Fruit fly (Drosophila melanogaster): ENCODE data around the gene MFS18.

The MFS18 gene

DNA sequence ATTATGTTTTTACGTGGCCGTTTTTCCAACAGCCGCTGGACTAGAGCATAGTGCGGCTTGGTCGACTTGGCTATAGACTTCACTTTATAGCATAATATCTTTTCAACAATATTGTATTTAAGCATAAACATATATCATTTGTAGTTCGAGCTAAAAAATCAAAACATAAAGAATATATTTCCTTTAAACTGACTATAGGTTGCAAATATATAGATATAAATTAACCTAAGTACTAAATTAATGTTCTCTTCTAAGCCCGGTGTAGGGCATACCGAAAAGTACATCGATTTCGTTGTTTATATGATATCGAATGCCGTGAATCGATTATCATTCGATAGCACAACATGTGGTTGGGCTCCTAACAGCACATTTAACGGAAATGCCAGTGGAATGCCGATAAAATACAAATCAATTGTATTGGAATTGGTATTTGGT, at the start of gene MFS18:
Gene MFS18 (minus strand): TSS at position 54 of the 435 bp plus-strand sequence.
- peak; percentile 96 for TF ChIP-seq rgr (GFP tag; optimal IDR thresholded peaks at IDR 0.05)
- TF ChIP-seq pan (optimal IDR thresholded peaks at IDR 0.05), result no peak
- peak; percentile 77 for TF ChIP-seq GATAd (GFP tag; optimal IDR thresholded peaks at IDR 0.05)
- peak; percentile 94 for TF ChIP-seq Sp1 (GFP tag; optimal IDR thresholded peaks at IDR 0.05)
- TF ChIP-seq N (GFP tag; optimal IDR thresholded peaks at IDR 0.05), result no peak
- TF ChIP-seq Dfd (GFP tag; optimal IDR thresholded peaks at IDR 0.05), result no peak
- TF ChIP-seq br (GFP tag; optimal IDR thresholded peaks at IDR 0.05), result peak; percentile 87
- peak; percentile 97 for TF ChIP-seq OdsH (GFP tag; optimal IDR thresholded peaks at IDR 0.05)
- TF ChIP-seq Vsx2 (GFP tag; optimal IDR thresholded peaks at IDR 0.05; ENCODE audit: partially characterized antibody), result no peak
- no peak for TF ChIP-seq tai (GFP tag; optimal IDR thresholded peaks at IDR 0.05)
- no peak for TF ChIP-seq jim (GFP tag; optimal IDR thresholded peaks at IDR 0.05)
- TF ChIP-seq brk (GFP tag; optimal IDR thresholded peaks at IDR 0.05), result no peak
- peak; percentile 89 for TF ChIP-seq dsf (GFP tag; optimal IDR thresholded peaks at IDR 0.05; ENCODE audit: borderline replicate concordance)
- peak; percentile 79 for TF ChIP-seq CG32264 (GFP tag; optimal IDR thresholded peaks at IDR 0.05)
- no peak for TF ChIP-seq Jra (GFP tag; optimal IDR thresholded peaks at IDR 0.05)
- TF ChIP-seq usp (GFP tag; optimal IDR thresholded peaks at IDR 0.05), result no peak
- peak; percentile 39 for TF ChIP-seq Rel (GFP tag; optimal IDR thresholded peaks at IDR 0.05)
- TF ChIP-seq Rel (tag; optimal IDR thresholded peaks at IDR 0.05), result peak; percentile 60
- no peak for TF ChIP-seq Hr78 (GFP tag; optimal IDR thresholded peaks at IDR 0.05)
- peak; percentile 77 for TF ChIP-seq Myc (optimal IDR thresholded peaks at IDR 0.05)
- TF ChIP-seq sage (GFP tag; optimal IDR thresholded peaks at IDR 0.05), result peak; percentile 95
- no peak for TF ChIP-seq Hnf4 (GFP tag; optimal IDR thresholded peaks at IDR 0.05)
- TF ChIP-seq Hr83 (GFP tag; optimal IDR thresholded peaks at IDR 0.05; ENCODE audit: poor library complexity, severe bottlenecking), result peak; percentile 50
- peak; percentile 97 for TF ChIP-seq dmrt93B (GFP tag; optimal IDR thresholded peaks at IDR 0.05)
- peak; percentile 92 for TF ChIP-seq fru (GFP tag; optimal IDR thresholded peaks at IDR 0.05)
- peak; percentile 56 to 96 for TF ChIP-seq foxo (GFP tag; optimal IDR thresholded peaks at IDR 0.05)
- TF ChIP-seq CG9705 (GFP tag; optimal IDR thresholded peaks at IDR 0.05), result peak; percentile 87
- TF ChIP-seq lola (GFP tag; optimal IDR thresholded peaks at IDR 0.05), result no peak
- peak; percentile 87 for TF ChIP-seq woc (GFP tag; optimal IDR thresholded peaks at IDR 0.05)
- TF ChIP-seq HLH106 (tag; optimal IDR thresholded peaks at IDR 0.05), result peak; percentile 97
- peak; percentile 87 for TF ChIP-seq ey (GFP tag; optimal IDR thresholded peaks at IDR 0.05)
- TF ChIP-seq dl (GFP tag; optimal IDR thresholded peaks at IDR 0.05; ENCODE audit: insufficient read depth in 1 of 2, partially characterized antibody in 2 of 2), result no peak
- TF ChIP-seq psq (GFP tag; optimal IDR thresholded peaks at IDR 0.05), result peak; percentile 95
- TF ChIP-seq Mio (GFP tag; optimal IDR thresholded peaks at IDR 0.05), result no peak
- no peak for TF ChIP-seq CrebA (GFP tag; optimal IDR thresholded peaks at IDR 0.05; ENCODE audit: borderline replicate concordance)
- no peak for TF ChIP-seq Dif (GFP tag; optimal IDR thresholded peaks at IDR 0.05; ENCODE audit: partially characterized antibody)
- peak; percentile 97 for TF ChIP-seq sv (GFP tag; optimal IDR thresholded peaks at IDR 0.05)
- TF ChIP-seq Abd-B (GFP tag; optimal IDR thresholded peaks at IDR 0.05), result no peak
- TF ChIP-seq h (GFP tag; optimal IDR thresholded peaks at IDR 0.05), result peak; percentile 96

DNA sequence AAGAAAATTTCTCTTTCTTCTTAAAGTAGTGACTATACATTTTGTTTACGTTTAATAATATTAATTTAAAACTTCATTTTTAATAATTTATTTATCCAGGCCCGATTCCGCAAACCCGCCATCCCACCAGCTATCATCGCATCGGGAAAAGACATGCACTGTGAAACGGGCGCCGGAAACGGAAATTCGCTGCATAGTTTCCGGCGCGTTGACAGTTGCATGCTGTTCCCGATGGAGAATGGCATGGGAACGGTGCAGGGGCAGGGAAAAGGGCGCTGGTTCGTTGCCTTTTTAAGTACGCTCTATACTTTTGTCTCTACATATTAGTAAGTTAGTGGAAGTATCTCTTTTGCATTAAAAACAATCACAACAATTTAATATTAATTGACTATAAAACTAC, 29.5 kb upstream of the MFS18 start:
- TF ChIP-seq rgr (GFP tag; optimal IDR thresholded peaks at IDR 0.05), result no peak
- TF ChIP-seq Hr83 (GFP tag; optimal IDR thresholded peaks at IDR 0.05; ENCODE audit: poor library complexity, severe bottlenecking), result no peak
- no peak for TF ChIP-seq h (GFP tag; optimal IDR thresholded peaks at IDR 0.05)
- no peak for TF ChIP-seq br (GFP tag; optimal IDR thresholded peaks at IDR 0.05)
- no peak for TF ChIP-seq Abd-B (GFP tag; optimal IDR thresholded peaks at IDR 0.05)
- no peak for TF ChIP-seq CG9705 (GFP tag; optimal IDR thresholded peaks at IDR 0.05)
- TF ChIP-seq foxo (GFP tag; optimal IDR thresholded peaks at IDR 0.05), result no peak
- TF ChIP-seq ey (GFP tag; optimal IDR thresholded peaks at IDR 0.05), result no peak
- TF ChIP-seq CG32264 (GFP tag; optimal IDR thresholded peaks at IDR 0.05), result no peak
- TF ChIP-seq Hnf4 (GFP tag; optimal IDR thresholded peaks at IDR 0.05), result no peak
- no peak for TF ChIP-seq Dif (GFP tag; optimal IDR thresholded peaks at IDR 0.05; ENCODE audit: partially characterized antibody)
- no peak for TF ChIP-seq Myc (optimal IDR thresholded peaks at IDR 0.05)
- TF ChIP-seq usp (GFP tag; optimal IDR thresholded peaks at IDR 0.05), result no peak
- no peak for TF ChIP-seq jim (GFP tag; optimal IDR thresholded peaks at IDR 0.05)
- TF ChIP-seq HLH106 (tag; optimal IDR thresholded peaks at IDR 0.05), result no peak
- TF ChIP-seq tai (GFP tag; optimal IDR thresholded peaks at IDR 0.05), result no peak
- no peak for TF ChIP-seq psq (GFP tag; optimal IDR thresholded peaks at IDR 0.05)
- no peak for TF ChIP-seq Jra (GFP tag; optimal IDR thresholded peaks at IDR 0.05)
- TF ChIP-seq sv (GFP tag; optimal IDR thresholded peaks at IDR 0.05), result no peak
